Fruit fly (Drosophila melanogaster) Kc167 (cell line): ENCODE results near the gene CG2021.

Source experiments
- Sin3A ChIP-seq: fragments of >200 bp; optimal IDR thresholded peaks from 2 replicates; lab custom pipeline; 2018; ENCODE audit warnings: missing external identifiers
- h ChIP-seq: fragments of >200 bp; optimal IDR thresholded peaks from 3 replicates; lab custom pipeline; 2018; ENCODE audit warnings: missing external identifiers
- insv ChIP-seq: fragments of >200 bp; optimal IDR thresholded peaks from 3 replicates; lab custom pipeline; 2018; ENCODE audit warnings: missing external identifiers
- psq ChIP-seq: fragments of >200 bp; optimal IDR thresholded peaks from 2 replicates; lab custom pipeline; 2017; ENCODE audit warnings: missing external identifiers
- ttk ChIP-seq: sonication (Bioruptor generic); optimal IDR thresholded peaks from 2 replicates; lab custom pipeline; 2017; ENCODE audit warnings: missing external identifiers

dm6 chr3L:1737898-1738322 lies 39.3 kb downstream of the CG2021 start, which contains the start of gene PIG-Wb:
- TF ChIP-seq psq (lab: Kevin White, UChicago) (no peak), Sin3A (no peak), insv (no peak), ttk (lab: Kevin White, UChicago) (no peak), h (lab: Kevin White, UChicago) (no peak)
